Worm (Caenorhabditis elegans) whole organism, L1 larva: Measurements from ENCODE around the gene gcy-37.

Experiments
- C04F5.9 ChIP-seq: sonication (generic microtip); optimal IDR thresholded peaks from 2 replicates; lab custom pipeline; 2016; ENCODE audit warnings: missing genetic modification characterization, missing compliant biosample characterization
- C16A3.4 ChIP-seq: fragments of 150-350 bp; optimal IDR thresholded peaks from 2 replicates; lab custom pipeline; 2014; ENCODE audit warnings: missing biosample characterization, missing genetic modification characterization
- ama-1 ChIP-seq: fragments of 150-350 bp; optimal IDR thresholded peaks from 2 replicates; lab custom pipeline; 2014
- blmp-1 ChIP-seq: fragments of 150-350 bp; optimal IDR thresholded peaks from 2 replicates; lab custom pipeline; 2014; ENCODE audit warnings: missing biosample characterization, missing genetic modification characterization
- ceh-63 ChIP-seq: fragments of 200-800 bp; sonication (Bioruptor generic); optimal IDR thresholded peaks from 2 replicates; lab custom pipeline; 2018; ENCODE audit warnings: mild to moderate bottlenecking, missing genetic modification characterization, missing compliant biosample characterization
- ceh-82 ChIP-seq, 3 experiments: fragments of 150-350 bp in 1 of 3; sonication (generic microtip) in 2 of 3; optimal IDR thresholded peaks; 2 replicates each; lab custom pipeline; 2014 to 2017; ENCODE audit warnings: missing biosample characterization in 3 of 3, missing genetic modification characterization in 3 of 3
- ceh-90 ChIP-seq: sonication (generic microtip); optimal IDR thresholded peaks from 2 replicates; lab custom pipeline; 2016; ENCODE audit warnings: missing genetic modification characterization, missing compliant biosample characterization
- ces-1 ChIP-seq: fragments of 150-350 bp; optimal IDR thresholded peaks from 2 replicates; lab custom pipeline; 2014; ENCODE audit warnings: missing biosample characterization, missing genetic modification reagents, missing genetic modification characterization
- dpl-1 ChIP-seq, 3 experiments: fragments of 150-350 bp in 2 of 3; sonication (generic microtip) in 1 of 3; optimal IDR thresholded peaks; 2 replicates each; lab custom pipeline; 2014 to 2017; ENCODE audit warnings: missing biosample characterization in 3 of 3, missing genetic modification characterization in 3 of 3, missing genetic modification reagents in 3 of 3
- efl-1 ChIP-seq, 4 experiments: fragments of 150-350 bp; optimal IDR thresholded peaks in 3 of 4; peaks in 1 of 4; 1 replicate in 1 of 4; 2 replicates in 3 of 4; lab custom pipeline; 2014; ENCODE audit warnings: missing biosample characterization in 2 of 4, missing genetic modification characterization in 2 of 4, missing genetic modification reagents in 2 of 4
- egl-13 ChIP-seq: sonication (generic microtip); optimal IDR thresholded peaks from 2 replicates; lab custom pipeline; 2016; ENCODE audit warnings: missing genotype, missing genetic modification reagents, missing genetic modification characterization, missing compliant biosample characterization
- elt-3 ChIP-seq, 6 experiments: fragments of 150-350 bp in 1 of 6; sonication (generic microtip); optimal IDR thresholded peaks; 2 replicates each; lab custom pipeline; 2017 to 2018; ENCODE audit warnings: missing biosample characterization in 6 of 6, missing genetic modification characterization in 6 of 6, inconsistent platforms in 1 of 6
- fkh-10 ChIP-seq: sonication (generic microtip); optimal IDR thresholded peaks from 2 replicates; lab custom pipeline; 2017; ENCODE audit warnings: missing biosample characterization, missing genetic modification reagents, missing genetic modification characterization
- fkh-4 ChIP-seq: sonication (generic microtip); optimal IDR thresholded peaks from 2 replicates; lab custom pipeline; 2016; ENCODE audit warnings: missing compliant biosample characterization, missing genetic modification characterization, borderline replicate concordance
- hpl-2 ChIP-seq: fragments of 150-350 bp; optimal IDR thresholded peaks from 2 replicates; lab custom pipeline; 2014; ENCODE audit warnings: missing biosample characterization, missing genetic modification reagents, missing genetic modification characterization
- lir-3 ChIP-seq: sonication (generic microtip); optimal IDR thresholded peaks from 2 replicates; lab custom pipeline; 2016; ENCODE audit warnings: mild to moderate bottlenecking, missing genetic modification characterization, moderate library complexity, missing compliant biosample characterization; ENCODE audit not compliant: poor library complexity
- mdl-1 ChIP-seq, 2 experiments: fragments of 150-350 bp; optimal IDR thresholded peaks; 2 replicates each; lab custom pipeline; 2014 to 2017; ENCODE audit warnings: missing biosample characterization in 2 of 2, missing genetic modification characterization in 2 of 2, inconsistent platforms in 1 of 2
- mef-2 ChIP-seq: fragments of 150-350 bp; optimal IDR thresholded peaks from 2 replicates; lab custom pipeline; 2014; ENCODE audit warnings: missing biosample characterization, missing genetic modification characterization
- mep-1 ChIP-seq: fragments of 150-350 bp; optimal IDR thresholded peaks from 2 replicates; lab custom pipeline; 2014; ENCODE audit warnings: missing biosample characterization, missing genetic modification characterization
- nhr-28 ChIP-seq: fragments of 150-350 bp; optimal IDR thresholded peaks from 2 replicates; lab custom pipeline; 2014; ENCODE audit warnings: missing biosample characterization, missing genetic modification characterization
- nhr-47 ChIP-seq: sonication (generic microtip); optimal IDR thresholded peaks from 2 replicates; lab custom pipeline; 2016; ENCODE audit warnings: mild to moderate bottlenecking, missing genetic modification characterization, moderate library complexity, missing compliant biosample characterization
- nhr-77 ChIP-seq: fragments of 150-350 bp; optimal IDR thresholded peaks from 2 replicates; lab custom pipeline; 2014; ENCODE audit warnings: missing biosample characterization, missing genetic modification characterization
- skn-1 ChIP-seq: fragments of 150-350 bp; optimal IDR thresholded peaks from 2 replicates; lab custom pipeline; 2014; ENCODE audit warnings: missing biosample characterization, missing genetic modification characterization
- snpc-4 ChIP-seq: fragments of 150-350 bp; optimal IDR thresholded peaks from 2 replicates; lab custom pipeline; 2014; ENCODE audit warnings: missing biosample characterization, missing genetic modification characterization
- snu-23 ChIP-seq: sonication (generic microtip); optimal IDR thresholded peaks from 2 replicates; lab custom pipeline; 2016; ENCODE audit warnings: missing genetic modification characterization, missing compliant biosample characterization
- tbx-2 ChIP-seq: sonication (generic microtip); optimal IDR thresholded peaks from 2 replicates; lab custom pipeline; 2016; ENCODE audit warnings: missing genetic modification characterization, missing compliant biosample characterization
- unc-30 ChIP-seq: sonication (generic microtip); optimal IDR thresholded peaks from 2 replicates; lab custom pipeline; 2017; ENCODE audit warnings: missing biosample characterization, missing genetic modification characterization
- unc-98 ChIP-seq: fragments of 200-800 bp; sonication (Bioruptor generic); IDR thresholded peaks from 2 replicates; pipeline ENCODE4 v1.3.6; 2022; ENCODE audit warnings: missing genetic modification characterization, missing compliant biosample characterization
- zip-4 ChIP-seq: fragments of 200-800 bp; sonication (Bioruptor generic); optimal IDR thresholded peaks from 2 replicates; lab custom pipeline; 2018; ENCODE audit warnings: mild to moderate bottlenecking, missing genetic modification characterization, moderate library complexity, missing compliant biosample characterization
- ztf-11 ChIP-seq, 2 experiments: sonication (generic microtip); optimal IDR thresholded peaks; 2 replicates each; lab custom pipeline; 2016 to 2017; ENCODE audit warnings: missing genetic modification characterization in 2 of 2, missing biosample characterization in 1 of 2, missing compliant biosample characterization in 1 of 2
- ztf-4 ChIP-seq: fragments of 150-350 bp; optimal IDR thresholded peaks from 2 replicates; lab custom pipeline; 2014; ENCODE audit warnings: missing biosample characterization, missing genetic modification characterization

The gcy-37 gene

ce11 chrIV:2175291-2175690 is 16.3 kb upstream of the gcy-37 start, which contains the start of gene C54E4.1:
Gene C54E4.1, plus strand, starts transcription at chrIV:2175591.
- TF ChIP-seq dpl-1 (GFP tag; optimal IDR thresholded peaks at IDR 0.05; lab: Kevin White, UChicago) (no peak), efl-1 (optimal IDR thresholded peaks at IDR 0.05; lab: Kevin White, UChicago) (no peak), efl-1 (GFP tag; optimal IDR thresholded peaks at IDR 0.05 in 1 of 2; lab: Kevin White, UChicago) (no peak), ama-1 (lab: Kevin White, UChicago) (no peak), mep-1 (tag; lab: Kevin White, UChicago) (no peak), ceh-82 (tag; optimal IDR thresholded peaks at IDR 0.05; lab: Kevin White, UChicago) (no peak), elt-3 (tag; optimal IDR thresholded peaks at IDR 0.05; lab: Kevin White, UChicago) (no peak), egl-13 (tag; lab: Kevin White, UChicago) (no peak), snu-23 (GFP tag; lab: Kevin White, UChicago) (no peak), hpl-2 (GFP tag; lab: Kevin White, UChicago) (no peak), zip-4 (no peak)

- TF ChIP-seq fkh-10 (GFP tag; lab: Kevin White, UChicago) (peak; percentile 68), tbx-2 (tag; lab: Kevin White, UChicago) (no peak), fkh-4 (tag; lab: Kevin White, UChicago) (no peak)
Measured at ce11 chrIV:2172880-2173279, 13.9 kb upstream of the gcy-37 start.

- no peak for TF ChIP-seq lir-3 (tag; lab: Kevin White, UChicago)
- TF ChIP-seq C16A3.4 (tag; lab: Kevin White, UChicago) = no peak
- TF ChIP-seq skn-1 (tag; lab: Kevin White, UChicago) = no peak
- no peak for TF ChIP-seq hpl-2 (GFP tag; lab: Kevin White, UChicago)
- no peak for TF ChIP-seq unc-30 (tag; lab: Kevin White, UChicago)
- no peak for TF ChIP-seq ces-1 (GFP tag; lab: Kevin White, UChicago)
- no peak for TF ChIP-seq ztf-4
- no peak for TF ChIP-seq nhr-47
Measured at ce11 chrIV:2170332-2170731, 11.4 kb upstream of the gcy-37 start.

- TF ChIP-seq tbx-2 (tag; lab: Kevin White, UChicago) = no peak
- TF ChIP-seq nhr-77 (tag; lab: Kevin White, UChicago) = peak; percentile 25
- TF ChIP-seq efl-1 (optimal IDR thresholded peaks at IDR 0.05; lab: Kevin White, UChicago) = no peak
- peak in 1 of 2 experiments; percentile 90 for TF ChIP-seq efl-1 (GFP tag; optimal IDR thresholded peaks at IDR 0.05 in 1 of 2; lab: Kevin White, UChicago)
- no peak for TF ChIP-seq ceh-63
Measured at ce11 chrIV:2168514-2168913, 9.5 kb upstream of the gcy-37 start, which contains the start of gene C54E4.4. Gene C54E4.4, minus strand, starts transcription at chrIV:2168614.

- TF ChIP-seq elt-3 (tag; optimal IDR thresholded peaks at IDR 0.05; lab: Kevin White, UChicago) (no peak), ceh-90 (tag; lab: Kevin White, UChicago) (no peak), nhr-28 (tag; lab: Kevin White, UChicago) (peak; percentile 50), egl-13 (tag; lab: Kevin White, UChicago) (no peak), C04F5.9 (tag; lab: Kevin White, UChicago) (no peak), nhr-77 (tag; lab: Kevin White, UChicago) (peak; percentile 59), fkh-4 (tag; lab: Kevin White, UChicago) (no peak), mef-2 (tag; lab: Kevin White, UChicago) (no peak)
Measured at ce11 chrIV:2162256-2162655, 3.3 kb upstream of the gcy-37 start.

ce11 chrIV:2156239-2156638 is 2.7 kb downstream of the gcy-37 start:
- TF ChIP-seq ztf-11 (tag; optimal IDR thresholded peaks at IDR 0.05; lab: Kevin White, UChicago) = no peak
- TF ChIP-seq snpc-4 (tag; lab: Kevin White, UChicago) = no peak
- TF ChIP-seq blmp-1 = no peak
- no peak for TF ChIP-seq unc-98 (GFP tag; lab: Robert Waterston, UW)
- no peak for TF ChIP-seq mdl-1 (tag; optimal IDR thresholded peaks at IDR 0.05; lab: Kevin White, UChicago)
